Fruit fly (Drosophila melanogaster): Measurements from ENCODE around the gene Shab.

The Shab gene

DNA sequence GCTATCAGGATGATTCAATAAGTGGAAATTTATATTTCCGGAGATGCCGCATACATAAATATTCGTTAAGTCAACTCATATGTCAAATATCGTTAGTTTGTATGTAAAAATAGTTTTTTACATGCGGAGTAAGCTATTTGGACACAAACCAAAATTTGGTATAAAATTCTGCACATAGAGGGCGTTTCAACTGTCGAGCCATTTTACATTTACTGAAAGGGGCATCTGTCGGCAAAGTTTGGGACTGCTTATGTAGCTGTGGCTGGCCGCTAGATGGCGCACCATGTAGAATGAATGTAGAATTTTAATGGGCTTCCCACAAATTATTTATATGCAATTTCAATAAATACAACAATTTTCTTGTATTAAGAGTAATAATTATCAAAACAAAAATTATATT lies 43.0 kb upstream of the Shab start (continued):
- TF ChIP-seq Neu2 (GFP tag; optimal IDR thresholded peaks at IDR 0.05; ENCODE audit: borderline replicate concordance) (no peak), E2f2 (GFP tag; IDR thresholded peaks at IDR 0.05) (peak; percentile 34; the same call in 1 of the 2 replicates), CG2678 (tag; optimal IDR thresholded peaks at IDR 0.05) (peak; percentile 11), CG1647 (GFP tag; optimal IDR thresholded peaks at IDR 0.05) (peak; percentile 48), insv (GFP tag; optimal IDR thresholded peaks at IDR 0.05) (peak in 1 of 2 experiments; percentile 76), ato (GFP tag; IDR thresholded peaks at IDR 0.05; ENCODE audit: partially characterized antibody) (no peak), chm (GFP tag; IDR thresholded peaks at IDR 0.05) (no peak; the same call in 1 of the 2 replicates), sqz (GFP tag; optimal IDR thresholded peaks at IDR 0.05) (no peak), CG17829 (tag; optimal IDR thresholded peaks at IDR 0.05) (peak; percentile 73), pfk (GFP tag; optimal IDR thresholded peaks at IDR 0.05) (no peak), CG13287 (GFP tag; IDR thresholded peaks at IDR 0.05; ENCODE audit: partially characterized antibody) (peak; percentile 63; the same call in 1 of the 2 replicates), z (GFP tag; IDR thresholded peaks at IDR 0.05) (no peak), CG30403 (GFP tag; optimal IDR thresholded peaks at IDR 0.05) (peak; percentile 80), CG15269 (tag; optimal IDR thresholded peaks at IDR 0.05) (no peak), ATbp (GFP tag; optimal IDR thresholded peaks at IDR 0.05) (no peak), caup (GFP tag; optimal IDR thresholded peaks at IDR 0.05; ENCODE audit: severe bottlenecking) (peak; percentile 27), dmrt11E (tag; optimal IDR thresholded peaks at IDR 0.05) (peak; percentile 42), CG3847 (GFP tag; IDR thresholded peaks at IDR 0.05) (peak; percentile 71), ase (GFP tag; IDR thresholded peaks at IDR 0.05) (0 out of 3 replicates have a peak, but pooled peaks have one; percentile 21), CG13624 (GFP tag; optimal IDR thresholded peaks at IDR 0.05) (peak; percentile 46), tio (GFP tag; optimal IDR thresholded peaks at IDR 0.05) (peak; percentile 29), psq (GFP tag; optimal IDR thresholded peaks at IDR 0.05) (no peak), CG7745 (tag; optimal IDR thresholded peaks at IDR 0.05) (no peak), Taf1 (GFP tag; IDR thresholded peaks at IDR 0.05) (peak; percentile 34; the same call in 1 of the 2 replicates), nerfin-1 (tag; optimal IDR thresholded peaks at IDR 0.05) (no peak), CG4820 (GFP tag; optimal IDR thresholded peaks at IDR 0.05) (peak; percentile 64), gem (tag; optimal IDR thresholded peaks at IDR 0.05) (peak; percentile 61), wek (GFP tag; optimal IDR thresholded peaks at IDR 0.05) (no peak), Vsx1 (GFP tag; optimal IDR thresholded peaks at IDR 0.05) (no peak), CG1529 (GFP tag; optimal IDR thresholded peaks at IDR 0.05) (no peak), Rx (GFP tag; IDR thresholded peaks at IDR 0.05) (peak; percentile 45), Oaz (GFP tag; IDR thresholded peaks at IDR 0.05) (peak; percentile 44), Dp (GFP tag; optimal IDR thresholded peaks at IDR 0.05) (peak; percentile 12), PHDP (tag; optimal IDR thresholded peaks at IDR 0.05) (peak; percentile 45), CG6175 (GFP tag; IDR thresholded peaks at IDR 0.05) (peak; percentile 44; the same call in 1 of the 3 replicates), CG30020 (tag; optimal IDR thresholded peaks at IDR 0.05) (no peak), corto (GFP tag; optimal IDR thresholded peaks at IDR 0.05) (no peak), H2.0 (GFP tag; IDR thresholded peaks at IDR 0.05) (peak; percentile 46; the same call in 1 of the 2 replicates), abd-A (tag; optimal IDR thresholded peaks at IDR 0.05) (peak; percentile 7), tgo (GFP tag; IDR thresholded peaks at IDR 0.05) (peak; percentile 54), Doc2 (GFP tag; IDR thresholded peaks at IDR 0.05) (no peak), Opbp (GFP tag; IDR thresholded peaks at IDR 0.05; ENCODE audit: partially characterized antibody) (peak; percentile 70), CG6254 (GFP tag; optimal IDR thresholded peaks at IDR 0.05) (no peak), ranshi (GFP tag; IDR thresholded peaks at IDR 0.05) (peak; percentile 57; the same call in 1 of the 2 replicates), CG8359 (GFP tag; optimal IDR thresholded peaks at IDR 0.05; ENCODE audit: borderline replicate concordance) (no peak), cato (GFP tag; optimal IDR thresholded peaks at IDR 0.05; ENCODE audit: borderline replicate concordance) (peak; percentile 52), Hr51 (GFP tag; optimal IDR thresholded peaks at IDR 0.05) (peak; percentile 9 to 40), CrebB (tag; optimal IDR thresholded peaks at IDR 0.05) (no peak), CG33213 (GFP tag; optimal IDR thresholded peaks at IDR 0.05) (peak; percentile 78)

All from whole organism, embryonic.